Fruit fly (Drosophila melanogaster): Measurements from ENCODE around the gene AhcyL2.

The AhcyL2 gene

DNA sequence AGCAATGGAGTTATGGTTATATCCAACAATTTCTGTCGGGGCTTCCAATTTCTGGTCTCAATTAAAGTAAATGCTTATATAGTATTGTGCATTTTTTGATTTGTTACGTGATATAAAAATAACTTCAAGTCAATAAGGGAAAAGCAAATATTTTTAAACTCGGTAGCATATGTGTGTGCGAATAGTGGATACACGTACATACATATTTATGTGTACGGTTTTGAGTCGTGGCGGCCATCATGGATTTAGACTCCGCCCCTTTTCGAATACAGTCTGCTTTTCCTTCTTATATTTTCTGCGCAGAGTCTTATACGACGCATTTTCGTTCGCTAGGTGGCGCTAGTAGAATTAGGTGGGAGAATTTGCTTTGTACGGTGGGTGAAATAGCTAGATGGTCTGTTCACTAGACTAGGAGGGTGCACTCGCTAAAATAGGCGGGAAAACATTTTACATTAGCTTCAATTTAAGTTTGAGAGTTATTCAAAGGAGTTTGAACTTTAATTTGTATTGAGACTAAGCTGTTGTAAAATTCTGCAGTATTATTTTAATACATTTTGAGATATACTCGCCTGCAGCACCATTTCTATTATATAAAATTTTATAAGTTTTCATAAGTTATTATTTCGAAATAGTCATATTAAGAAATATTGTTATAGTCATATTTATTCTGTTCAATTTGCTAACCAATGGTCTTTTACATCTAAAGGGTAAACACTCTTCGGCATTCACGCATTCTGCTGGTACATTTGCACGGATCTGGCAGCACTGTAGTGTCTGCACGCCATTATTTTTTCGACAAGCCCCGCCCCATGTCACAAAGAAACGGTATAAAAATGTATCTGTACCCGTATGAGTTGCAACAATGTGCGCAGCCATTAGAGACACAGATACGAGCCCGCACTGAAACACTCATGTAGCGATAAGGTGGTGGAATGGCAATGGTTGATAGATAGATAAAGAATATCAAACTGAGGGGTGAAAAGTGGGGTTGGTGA, 12.3 kb downstream of the AhcyL2 start (continued):
- TF ChIP-seq Rx (GFP tag; IDR thresholded peaks at IDR 0.05) (peak; percentile 62), CG13894 (tag; optimal IDR thresholded peaks at IDR 0.05) (no peak), Sry-β (GFP tag; optimal IDR thresholded peaks at IDR 0.05) (no peak), Opbp (GFP tag; IDR thresholded peaks at IDR 0.05; ENCODE audit: partially characterized antibody) (peak; percentile 26; the same call in 2 of the 3 replicates), CG11695 (GFP tag; IDR thresholded peaks at IDR 0.05) (peak; percentile 54; the same call in 1 of the 3 replicates), sug (tag; optimal IDR thresholded peaks at IDR 0.05) (no peak), grn (GFP tag; optimal IDR thresholded peaks at IDR 0.05) (peak; percentile 67), HLHmδ (GFP tag; optimal IDR thresholded peaks at IDR 0.05) (no peak), Dp (GFP tag; optimal IDR thresholded peaks at IDR 0.05) (peak; percentile 84), sd (tag; optimal IDR thresholded peaks at IDR 0.05) (peak; percentile 67), sens (GFP tag) (peak; percentile 87), CG5180 (GFP tag; optimal IDR thresholded peaks at IDR 0.05) (no peak), eyg (GFP tag; optimal IDR thresholded peaks at IDR 0.05) (no peak), gsb-n (tag; optimal IDR thresholded peaks at IDR 0.05) (peak; percentile 54), CG12659 (GFP tag; optimal IDR thresholded peaks at IDR 0.05) (peak; percentile 67), CG2875 (GFP tag; optimal IDR thresholded peaks at IDR 0.05) (no peak), chinmo (GFP tag; IDR thresholded peaks at IDR 0.05; ENCODE audit: partially characterized antibody) (peak; percentile 67; the same call in 2 of the 4 replicates), fru (optimal IDR thresholded peaks at IDR 0.05) (no peak), inv (GFP tag; IDR thresholded peaks at IDR 0.05; ENCODE audit: partially characterized antibody) (no peak), HLH4C (GFP tag; IDR thresholded peaks at IDR 0.05; ENCODE audit: partially characterized antibody) (no peak), CG17328 (GFP tag; IDR thresholded peaks at IDR 0.05) (peak; percentile 69), pita (GFP tag; optimal IDR thresholded peaks at IDR 0.05) (peak; percentile 99), NC2β (GFP tag; optimal IDR thresholded peaks at IDR 0.05) (no peak), CG13296 (GFP tag; optimal IDR thresholded peaks at IDR 0.05) (no peak), toy (GFP tag; IDR thresholded peaks at IDR 0.05) (no peak), MESR4 (GFP tag; optimal IDR thresholded peaks at IDR 0.05) (no peak), H15 (GFP tag; IDR thresholded peaks at IDR 0.05) (peak; percentile 39; the same call in 2 of the 3 replicates), tin (GFP tag; optimal IDR thresholded peaks at IDR 0.05) (no peak), CG17186 (GFP tag; optimal IDR thresholded peaks at IDR 0.05) (no peak), CrebB (tag; optimal IDR thresholded peaks at IDR 0.05) (peak; percentile 1), Dad (GFP tag; optimal IDR thresholded peaks at IDR 0.05) (no peak), lola (GFP tag; optimal IDR thresholded peaks at IDR 0.05) (peak in 1 of 3 experiments; percentile 78), CTCF (GFP tag; optimal IDR thresholded peaks at IDR 0.05) (peak; percentile 97), zfh2 (GFP tag; optimal IDR thresholded peaks at IDR 0.05) (no peak), en (GFP tag; optimal IDR thresholded peaks at IDR 0.05) (no peak), CG11085 (GFP tag; IDR thresholded peaks at IDR 0.05) (no peak; the same call in 1 of the 2 replicates), CG17385 (GFP tag; optimal IDR thresholded peaks at IDR 0.05) (no peak), CG1233 (GFP tag; optimal IDR thresholded peaks at IDR 0.05) (peak; percentile 68), phol (tag; optimal IDR thresholded peaks at IDR 0.05) (peak; percentile 77), cg (GFP tag; optimal IDR thresholded peaks at IDR 0.05) (peak; percentile 97), CG10959 (GFP tag; IDR thresholded peaks at IDR 0.05) (no peak), lilli (GFP tag; optimal IDR thresholded peaks at IDR 0.05) (peak; percentile 67), btn (GFP tag; optimal IDR thresholded peaks at IDR 0.05) (no peak), CG2678 (tag; optimal IDR thresholded peaks at IDR 0.05) (no peak), CG15269 (tag; optimal IDR thresholded peaks at IDR 0.05) (no peak), yki (optimal IDR thresholded peaks at IDR 0.05) (peak; percentile 23), ftz-f1 (GFP tag; optimal IDR thresholded peaks at IDR 0.05) (no peak), Gug (GFP tag; IDR thresholded peaks at IDR 0.05) (peak; percentile 62; the same call in 3 of the 4 replicates), Lpt (GFP tag; optimal IDR thresholded peaks at IDR 0.05) (no peak)

Measured in whole organism, embryonic.